Fruit fly (Drosophila melanogaster): ENCODE measurements around the gene wol.
A peak's percentile ranks its signal among the peaks of the same experiment; 100 is the strongest.

DNA sequence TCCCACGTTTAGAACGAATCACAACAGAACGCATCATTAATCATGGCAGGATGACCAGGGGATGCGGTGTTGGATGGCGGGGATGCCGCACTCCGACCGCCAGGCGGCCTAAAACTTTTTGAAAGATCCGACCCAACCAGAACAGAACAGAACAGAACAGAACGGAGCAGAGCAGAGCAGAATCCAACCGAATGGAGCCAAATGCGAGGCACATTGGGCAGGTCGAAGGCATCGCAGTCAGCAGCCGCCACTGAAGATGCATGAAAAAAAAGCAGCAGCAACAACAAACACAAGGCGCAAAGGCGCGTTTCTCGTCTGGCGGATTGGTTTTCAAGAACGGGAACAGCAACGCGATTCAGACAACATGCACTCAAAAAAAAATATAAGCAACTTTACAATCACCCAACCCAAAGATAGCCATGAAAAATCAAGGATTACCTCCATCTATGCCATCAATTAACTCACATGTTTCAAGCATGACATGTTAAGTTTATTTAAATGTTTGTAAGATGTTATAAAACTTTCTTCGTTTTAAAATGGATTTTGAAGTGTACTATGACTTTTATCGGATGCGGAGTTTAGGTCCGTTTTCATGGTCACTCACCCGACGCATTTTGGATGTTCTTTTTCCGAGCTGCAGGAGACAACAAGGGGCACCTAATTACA lies 23.3 kb downstream of the wol start:
- TF ChIP-seq CG14655 (GFP tag; optimal IDR thresholded peaks at IDR 0.05) (peak; percentile 94), CG34367 (tag; optimal IDR thresholded peaks at IDR 0.05) (peak; percentile 93), Pif1B (GFP tag; optimal IDR thresholded peaks at IDR 0.05) (peak; percentile 92), EcR (GFP tag; optimal IDR thresholded peaks at IDR 0.05) (peak; percentile 72), CG15710 (tag; optimal IDR thresholded peaks at IDR 0.05) (peak; percentile 91), CG9948 (tag; optimal IDR thresholded peaks at IDR 0.05) (peak; percentile 92), gl (tag; optimal IDR thresholded peaks at IDR 0.05) (peak; percentile 88), D1 (tag; optimal IDR thresholded peaks at IDR 0.05) (peak; percentile 66), CG8159 (tag; optimal IDR thresholded peaks at IDR 0.05) (peak; percentile 93)
